Fruit fly (Drosophila melanogaster) whole organism, embryonic: ENCODE data around the gene Cyt-c-d.

Source experiments
- CG10959 ChIP-seq: fragments of 200-800 bp; sonication (Bioruptor generic); IDR thresholded peaks from 2 replicates; pipeline ENCODE4 v1.3.6; 2022; ENCODE audit warnings: missing biosample characterization, missing genetic modification characterization
- CG5180 ChIP-seq: fragments of 200-800 bp; sonication (Bioruptor generic); optimal IDR thresholded peaks from 3 replicates; lab custom pipeline; 2017; ENCODE audit warnings: missing biosample characterization, missing genetic modification characterization, mild to moderate bottlenecking, moderate library complexity, missing genetic modification reagents
- Dek ChIP-seq: fragments of 200-800 bp; sonication (Bioruptor generic); optimal IDR thresholded peaks from 3 replicates; lab custom pipeline; 2019; ENCODE audit warnings: missing biosample characterization, mild to moderate bottlenecking, missing genetic modification characterization, moderate library complexity
- E2f2 ChIP-seq: fragments of 200-800 bp; sonication (Bioruptor generic); IDR thresholded peaks from 2 replicates; pipeline ENCODE4 v1.3.6; 2022; ENCODE audit warnings: missing biosample characterization, missing genetic modification characterization
- ewg ChIP-seq: fragments of 200-800 bp; sonication (Bioruptor generic); optimal IDR thresholded peaks from 3 replicates; lab custom pipeline; 2017; ENCODE audit warnings: mild to moderate bottlenecking, missing biosample characterization, missing genetic modification reagents, missing genetic modification characterization

- no peak for TF ChIP-seq CG5180 (GFP tag; lab: Kevin White, UChicago)
- no peak for TF ChIP-seq Dek (tag; lab: Kevin White, UChicago)
- peak; percentile 60 for TF ChIP-seq E2f2 (GFP tag; lab: Robert Waterston, UW)
- TF ChIP-seq CG10959: no peak
- no peak for TF ChIP-seq ewg (GFP tag; lab: Kevin White, UChicago)
Observed at dm6 chr2L:16679817-16680683, 35.6 kb upstream of the Cyt-c-d start, which contains the start of the genes grp and squ.
